Fruit fly (Drosophila melanogaster) whole organism, embryonic: ENCODE data around the gene mRpL55.

Experiments used
- Abd-B ChIP-seq: fragments of 200-800 bp; sonication (Bioruptor generic); optimal IDR thresholded peaks from 2 replicates; lab custom pipeline; 2018; ENCODE audit warnings: missing biosample characterization, mild to moderate bottlenecking, missing genetic modification characterization, moderate library complexity
- BEAF-32 ChIP-seq: fragments of 200-800 bp; sonication (Bioruptor generic); optimal IDR thresholded peaks from 3 replicates; lab custom pipeline; 2017; ENCODE audit warnings: missing biosample characterization, missing genetic modification characterization, mild to moderate bottlenecking, moderate library complexity, missing genetic modification reagents
- CG11695 ChIP-seq: fragments of 200-800 bp; sonication (Bioruptor generic); IDR thresholded peaks from 3 replicates; pipeline ENCODE4 v1.3.6; 2022; ENCODE audit warnings: missing biosample characterization, missing genetic modification characterization
- CG11723 ChIP-seq: fragments of 200-800 bp; sonication (Bioruptor generic); optimal IDR thresholded peaks from 2 replicates; lab custom pipeline; 2017; ENCODE audit warnings: missing biosample characterization, mild to moderate bottlenecking, missing genetic modification characterization
- CG12155 ChIP-seq: fragments of 200-800 bp; sonication (Bioruptor generic); optimal IDR thresholded peaks from 3 replicates; lab custom pipeline; 2016; ENCODE audit warnings: missing biosample characterization, missing genetic modification characterization
- CG13296 ChIP-seq: fragments of 200-800 bp; sonication (Bioruptor generic); optimal IDR thresholded peaks from 3 replicates; lab custom pipeline; 2018; ENCODE audit warnings: missing biosample characterization, mild to moderate bottlenecking, missing genetic modification characterization
- CG16779 ChIP-seq: fragments of 200-800 bp; sonication (Bioruptor generic); IDR thresholded peaks from 2 replicates; pipeline ENCODE4 v1.3.6; 2022; ENCODE audit warnings: missing biosample characterization, missing genetic modification characterization
- CG16813 ChIP-seq: fragments of 200-800 bp; sonication (Bioruptor generic); IDR thresholded peaks from 3 replicates; pipeline ENCODE4 v1.3.6; 2022; ENCODE audit warnings: missing biosample characterization, missing genetic modification characterization; ENCODE audit not compliant: partially characterized antibody
- CG17385 ChIP-seq: fragments of 200-800 bp; sonication (Bioruptor generic); optimal IDR thresholded peaks from 3 replicates; lab custom pipeline; 2018; ENCODE audit warnings: missing biosample characterization, mild to moderate bottlenecking, missing genetic modification characterization
- CG17612 ChIP-seq: fragments of 200-800 bp; sonication (Bioruptor generic); IDR thresholded peaks from 2 replicates; pipeline ENCODE4 v1.3.6; 2022; ENCODE audit warnings: missing biosample characterization, missing genetic modification characterization
- CG18619 ChIP-seq: fragments of 200-800 bp; sonication (Bioruptor generic); optimal IDR thresholded peaks from 3 replicates; lab custom pipeline; 2017; ENCODE audit warnings: missing biosample characterization, mild to moderate bottlenecking, missing genetic modification characterization
- CG2129 ChIP-seq: fragments of 200-800 bp; sonication (Bioruptor generic); IDR thresholded peaks from 2 replicates; pipeline ENCODE4 v1.3.6; 2022; ENCODE audit warnings: missing biosample characterization, missing genetic modification characterization; ENCODE audit not compliant: partially characterized antibody
- CG2202 ChIP-seq: fragments of 200-800 bp; sonication (Bioruptor generic); optimal IDR thresholded peaks from 2 replicates; lab custom pipeline; 2018; ENCODE audit warnings: missing biosample characterization, mild to moderate bottlenecking, missing genetic modification characterization
- CG30431 ChIP-seq: fragments of 200-800 bp; sonication (Bioruptor generic); optimal IDR thresholded peaks from 2 replicates; lab custom pipeline; 2017; ENCODE audit warnings: missing biosample characterization, missing genetic modification characterization
- CG31224 ChIP-seq: fragments of 200-800 bp; sonication (Bioruptor generic); IDR thresholded peaks from 2 replicates; pipeline ENCODE4 v1.3.6; 2022; ENCODE audit warnings: missing biosample characterization, missing genetic modification characterization
- CG43689 ChIP-seq: fragments of 200-800 bp; sonication (Bioruptor generic); IDR thresholded peaks from 2 replicates; pipeline ENCODE4 v1.3.6; 2022; ENCODE audit warnings: missing biosample characterization, missing genetic modification characterization
- CG4404 ChIP-seq: fragments of 200-800 bp; sonication (Bioruptor generic); IDR thresholded peaks from 2 replicates; pipeline ENCODE4 v1.3.6; 2022; ENCODE audit warnings: missing biosample characterization, missing genetic modification characterization
- CG6654 ChIP-seq: fragments of 200-800 bp; sonication (Bioruptor generic); optimal IDR thresholded peaks from 2 replicates; lab custom pipeline; 2017; ENCODE audit warnings: missing biosample characterization, mild to moderate bottlenecking, missing genetic modification characterization
- CG6683 ChIP-seq: fragments of 200-800 bp; sonication (Bioruptor generic); optimal IDR thresholded peaks from 2 replicates; lab custom pipeline; 2017; ENCODE audit warnings: missing biosample characterization, mild to moderate bottlenecking, missing genetic modification characterization, missing genetic modification reagents
- CG7839 ChIP-seq: fragments of 200-800 bp; sonication (Bioruptor generic); optimal IDR thresholded peaks from 3 replicates; lab custom pipeline; 2018; ENCODE audit warnings: missing biosample characterization, mild to moderate bottlenecking, missing genetic modification characterization, moderate library complexity
- CG9437 ChIP-seq: fragments of 200-800 bp; sonication (Bioruptor generic); optimal IDR thresholded peaks from 2 replicates; lab custom pipeline; 2018; ENCODE audit warnings: missing biosample characterization, mild to moderate bottlenecking, missing genetic modification characterization
- CG9609 ChIP-seq: fragments of 200-800 bp; sonication (Bioruptor generic); optimal IDR thresholded peaks from 3 replicates; lab custom pipeline; 2016; ENCODE audit warnings: missing biosample characterization, missing genetic modification characterization
- ERR ChIP-seq: fragments of 200-800 bp; sonication (Bioruptor generic); optimal IDR thresholded peaks from 2 replicates; lab custom pipeline; 2016; ENCODE audit warnings: missing biosample characterization, missing genetic modification characterization
- Hand ChIP-seq: fragments of 200-800 bp; sonication (Bioruptor generic); optimal IDR thresholded peaks from 2 replicates; lab custom pipeline; 2017; ENCODE audit warnings: mild to moderate bottlenecking, missing biosample characterization, missing genetic modification reagents, missing genetic modification characterization
- Hmr ChIP-seq: fragments of 200-800 bp; sonication (Bioruptor generic); optimal IDR thresholded peaks from 3 replicates; lab custom pipeline; 2017; ENCODE audit warnings: mild to moderate bottlenecking, missing biosample characterization, missing genetic modification reagents, missing genetic modification characterization
- Hr39 ChIP-seq: fragments of >200 bp; optimal IDR thresholded peaks from 2 replicates; lab custom pipeline; 2017
- Lim3 ChIP-seq: fragments of 200-800 bp; sonication (Bioruptor generic); IDR thresholded peaks from 2 replicates; pipeline ENCODE4 v1.3.6; 2022; ENCODE audit warnings: missing biosample characterization, missing genetic modification characterization
- Lpt ChIP-seq: fragments of >200 bp; optimal IDR thresholded peaks from 2 replicates; lab custom pipeline; 2018; ENCODE audit warnings: missing biosample characterization, missing genetic modification characterization
- NFAT ChIP-seq: fragments of 200-800 bp; sonication (Bioruptor generic); IDR thresholded peaks from 2 replicates; pipeline ENCODE4 v1.3.6; 2022; ENCODE audit warnings: missing biosample characterization, missing genetic modification characterization
- Oli ChIP-seq: fragments of 200-800 bp; sonication (Bioruptor generic); optimal IDR thresholded peaks from 2 replicates; lab custom pipeline; 2018; ENCODE audit warnings: missing biosample characterization, mild to moderate bottlenecking, missing genetic modification characterization, moderate library complexity
- Poxn ChIP-seq: fragments of 200-800 bp; sonication (Bioruptor generic); IDR thresholded peaks from 2 replicates; pipeline ENCODE4 v1.3.6; 2022; ENCODE audit warnings: missing biosample characterization, missing genetic modification characterization
- Ptx1 ChIP-seq: fragments of 200-800 bp; sonication (Bioruptor generic); IDR thresholded peaks from 2 replicates; pipeline ENCODE4 v1.3.6; 2022; ENCODE audit warnings: missing biosample characterization, missing genetic modification characterization
- ab ChIP-seq: fragments of 200-800 bp; sonication (Bioruptor generic); optimal IDR thresholded peaks from 2 replicates; lab custom pipeline; 2016; ENCODE audit warnings: missing biosample characterization, missing genetic modification characterization
- bbx ChIP-seq: fragments of 200-800 bp; sonication (Bioruptor generic); IDR thresholded peaks from 2 replicates; pipeline ENCODE4 v1.3.6; 2022; ENCODE audit warnings: missing biosample characterization, missing genetic modification characterization; ENCODE audit not compliant: partially characterized antibody
- br ChIP-seq: fragments of >200 bp; optimal IDR thresholded peaks from 2 replicates; lab custom pipeline; 2017
- btn ChIP-seq: fragments of 200-800 bp; sonication (Bioruptor generic); optimal IDR thresholded peaks from 2 replicates; lab custom pipeline; 2016; ENCODE audit warnings: missing biosample characterization, missing genetic modification characterization
- crol ChIP-seq: fragments of 200-800 bp; sonication (Bioruptor generic); IDR thresholded peaks from 2 replicates; pipeline ENCODE4 v1.3.6; 2022; ENCODE audit warnings: missing biosample characterization, missing genetic modification characterization
- dysf ChIP-seq: fragments of 200-800 bp; sonication (Bioruptor generic); IDR thresholded peaks from 3 replicates; pipeline ENCODE4 v1.3.6; 2022; ENCODE audit warnings: missing biosample characterization, missing genetic modification characterization
- fu2 ChIP-seq: fragments of 200-800 bp; sonication (Bioruptor generic); optimal IDR thresholded peaks from 2 replicates; lab custom pipeline; 2016; ENCODE audit warnings: missing biosample characterization, missing genetic modification characterization
- grn ChIP-seq: fragments of 200-800 bp; sonication (Bioruptor generic); optimal IDR thresholded peaks from 3 replicates; lab custom pipeline; 2017; ENCODE audit warnings: missing biosample characterization, missing genetic modification characterization
- gt ChIP-seq: fragments of 200-800 bp; sonication (Bioruptor generic); IDR thresholded peaks from 2 replicates; pipeline ENCODE4 v1.3.6; 2022; ENCODE audit warnings: missing biosample characterization, missing genetic modification characterization
- hkb ChIP-seq, 2 experiments: fragments of 200-800 bp in 1 of 2; fragments of >200 bp in 1 of 2; sonication (Bioruptor generic) in 1 of 2; IDR thresholded peaks in 1 of 2; optimal IDR thresholded peaks in 1 of 2; 2 replicates each; pipeline versions ENCODE4 v1.3.6 to Lab custom; 2017 to 2022; ENCODE audit warnings: missing biosample characterization in 1 of 2, missing genetic modification characterization in 1 of 2
- lbe ChIP-seq: fragments of 200-800 bp; sonication (Bioruptor generic); optimal IDR thresholded peaks from 2 replicates; lab custom pipeline; 2016; ENCODE audit warnings: missing biosample characterization, mild to moderate bottlenecking, missing genetic modification characterization
- mld ChIP-seq: fragments of 200-800 bp; sonication (Bioruptor generic); IDR thresholded peaks from 3 replicates; pipeline ENCODE4 v1.3.6; 2022; ENCODE audit warnings: missing biosample characterization, missing genetic modification characterization; ENCODE audit not compliant: partially characterized antibody
- nmo ChIP-seq: fragments of 200-800 bp; sonication (Bioruptor generic); optimal IDR thresholded peaks from 2 replicates; lab custom pipeline; 2018; ENCODE audit warnings: missing biosample characterization, mild to moderate bottlenecking, missing genetic modification characterization, moderate library complexity
- p53 ChIP-seq: fragments of 200-800 bp; sonication (Bioruptor generic); optimal IDR thresholded peaks from 2 replicates; lab custom pipeline; 2016; ENCODE audit warnings: missing biosample characterization, missing genetic modification characterization
- sd ChIP-seq: fragments of 200-800 bp; sonication (Bioruptor generic); optimal IDR thresholded peaks from 3 replicates; lab custom pipeline; 2018; ENCODE audit warnings: missing biosample characterization, mild to moderate bottlenecking, missing genetic modification characterization, moderate library complexity
- shn ChIP-seq: fragments of 200-800 bp; sonication (Bioruptor generic); optimal IDR thresholded peaks from 3 replicates; lab custom pipeline; 2016; ENCODE audit warnings: missing biosample characterization, missing genetic modification characterization
- slbo ChIP-seq: fragments of 200-800 bp; sonication (Bioruptor generic); IDR thresholded peaks from 2 replicates; pipeline ENCODE4 v1.3.6; 2022; ENCODE audit warnings: missing biosample characterization, missing genetic modification characterization
- tgo ChIP-seq: fragments of 200-800 bp; sonication (Bioruptor generic); IDR thresholded peaks from 3 replicates; pipeline ENCODE4 v1.3.6; 2022; ENCODE audit warnings: missing biosample characterization, missing genetic modification characterization
- unpg ChIP-seq: fragments of 200-800 bp; sonication (Bioruptor generic); optimal IDR thresholded peaks from 3 replicates; lab custom pipeline; 2018; ENCODE audit warnings: missing biosample characterization, mild to moderate bottlenecking, missing genetic modification characterization, moderate library complexity
- zen2 ChIP-seq: fragments of 200-800 bp; sonication (Bioruptor generic); IDR thresholded peaks from 3 replicates; pipeline ENCODE4 v1.3.6; 2022; ENCODE audit warnings: missing biosample characterization, missing genetic modification characterization; ENCODE audit not compliant: partially characterized antibody

mRpL55 gene

DNA sequence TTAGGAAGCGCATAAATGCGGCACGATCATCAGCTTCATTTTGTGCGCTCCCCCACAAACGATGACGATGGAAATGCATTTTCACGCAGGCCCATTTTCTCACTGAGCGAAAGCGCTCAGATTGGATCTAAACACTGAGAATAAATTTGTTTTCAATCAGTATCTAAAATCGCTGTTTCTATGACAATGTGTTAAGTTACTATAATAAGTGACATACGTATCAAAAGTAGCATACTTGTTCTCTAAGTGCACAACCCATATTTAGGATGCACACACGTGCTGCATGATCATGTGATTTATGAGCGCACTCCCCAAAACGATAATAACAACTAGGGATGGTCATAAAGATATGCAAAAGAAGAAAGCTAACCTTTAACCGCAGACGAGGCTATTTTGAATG is 13.4 kb upstream of the mRpL55 start (continued):
- TF ChIP-seq CG12155 = no peak
- no peak for TF ChIP-seq lbe (GFP tag; lab: Kevin White, UChicago)
- TF ChIP-seq CG13296 (GFP tag; lab: Kevin White, UChicago) = no peak
- no peak for TF ChIP-seq NFAT (GFP tag; lab: Robert Waterston, UW)
- TF ChIP-seq crol (GFP tag; lab: Robert Waterston, UW) = no peak
- TF ChIP-seq dysf (GFP tag; lab: Robert Waterston, UW) = no peak
- TF ChIP-seq Lim3 (GFP tag; lab: Robert Waterston, UW) = no peak
- TF ChIP-seq CG18619 (GFP tag; lab: Kevin White, UChicago) = no peak
- TF ChIP-seq hkb (optimal IDR thresholded peaks at IDR 0.05; lab: Kevin White, UChicago) = no peak
- TF ChIP-seq hkb (GFP tag; IDR thresholded peaks at IDR 0.05; lab: Robert Waterston, UW) = no peak
- TF ChIP-seq gt (GFP tag; lab: Robert Waterston, UW) = no peak
- TF ChIP-seq p53 (GFP tag; lab: Kevin White, UChicago) = no peak
- no peak for TF ChIP-seq CG11695 (GFP tag; lab: Robert Waterston, UW)
- TF ChIP-seq fu2 = no peak
- TF ChIP-seq sd = no peak
- no peak for TF ChIP-seq Poxn (GFP tag; lab: Robert Waterston, UW)
- no peak for TF ChIP-seq btn (GFP tag; lab: Kevin White, UChicago)
- no peak for TF ChIP-seq CG16779 (GFP tag; lab: Robert Waterston, UW)
- no peak for TF ChIP-seq Abd-B (GFP tag; lab: Kevin White, UChicago)
- no peak for TF ChIP-seq BEAF-32 (GFP tag; lab: Kevin White, UChicago)
- peak; percentile 26 for TF ChIP-seq nmo (GFP tag; lab: Kevin White, UChicago)
- TF ChIP-seq CG17612 (GFP tag; lab: Robert Waterston, UW) = no peak
- no peak for TF ChIP-seq CG9437 (GFP tag; lab: Kevin White, UChicago)
- TF ChIP-seq bbx = no peak
- TF ChIP-seq tgo (GFP tag; lab: Robert Waterston, UW) = no peak; the same call in 2 of the 3 replicates
- no peak for TF ChIP-seq CG17385 (GFP tag; lab: Kevin White, UChicago)
- TF ChIP-seq CG43689 (GFP tag; lab: Robert Waterston, UW) = no peak
- no peak for TF ChIP-seq Hmr (GFP tag; lab: Kevin White, UChicago)
- TF ChIP-seq ab = no peak
- no peak for TF ChIP-seq CG2129 (GFP tag; lab: Robert Waterston, UW)
- TF ChIP-seq unpg = peak; percentile 27
- 0 out of 2 replicates have a peak, but pooled peaks have one; percentile 4 for TF ChIP-seq slbo
- TF ChIP-seq CG7839 (tag; lab: Kevin White, UChicago) = peak; percentile 11
- no peak for TF ChIP-seq Hr39 (lab: Kevin White, UChicago)
- TF ChIP-seq Lpt (GFP tag; lab: Kevin White, UChicago) = no peak
- TF ChIP-seq CG30431 = no peak
- no peak for TF ChIP-seq CG31224 (GFP tag; lab: Robert Waterston, UW)
- TF ChIP-seq Ptx1 (GFP tag; lab: Robert Waterston, UW) = no peak
- no peak for TF ChIP-seq CG16813 (GFP tag; lab: Robert Waterston, UW)
- TF ChIP-seq br = no peak
- TF ChIP-seq CG6654 = no peak
- TF ChIP-seq CG2202 (tag; lab: Kevin White, UChicago) = no peak
- TF ChIP-seq CG4404 (GFP tag; lab: Robert Waterston, UW) = no peak
- TF ChIP-seq Hand (GFP tag; lab: Kevin White, UChicago) = no peak
- no peak for TF ChIP-seq CG11723 (GFP tag; lab: Kevin White, UChicago)
- no peak for TF ChIP-seq Oli
- no peak for TF ChIP-seq CG6683 (GFP tag; lab: Kevin White, UChicago)
- no peak for TF ChIP-seq grn (GFP tag; lab: Kevin White, UChicago)
- TF ChIP-seq ERR (GFP tag; lab: Kevin White, UChicago) = no peak
- no peak for TF ChIP-seq shn (GFP tag; lab: Kevin White, UChicago)
- TF ChIP-seq mld (GFP tag; lab: Robert Waterston, UW) = no peak
- no peak for TF ChIP-seq CG9609 (GFP tag; lab: Kevin White, UChicago)
- no peak for TF ChIP-seq zen2 (GFP tag; lab: Robert Waterston, UW)
